Fruit fly (Drosophila melanogaster) whole organism, embryonic: ENCODE data around the gene Kr-h1.

Experiments used
- ATbp ChIP-seq: fragments of 200-800 bp; sonication (Bioruptor generic); optimal IDR thresholded peaks from 2 replicates; lab custom pipeline; 2017; ENCODE audit warnings: missing biosample characterization, mild to moderate bottlenecking, missing genetic modification characterization, missing genetic modification reagents
- CG10543 ChIP-seq: fragments of 200-800 bp; sonication (Bioruptor generic); optimal IDR thresholded peaks from 3 replicates; lab custom pipeline; 2017; ENCODE audit warnings: missing biosample characterization, mild to moderate bottlenecking, missing genetic modification characterization, moderate library complexity
- CG10565 ChIP-seq: fragments of 200-800 bp; sonication (Bioruptor generic); optimal IDR thresholded peaks from 3 replicates; lab custom pipeline; 2016; ENCODE audit warnings: missing biosample characterization, mild to moderate bottlenecking, missing genetic modification characterization
- CG11696 ChIP-seq: fragments of 200-800 bp; sonication (Bioruptor generic); IDR thresholded peaks from 2 replicates; pipeline ENCODE4 v1.3.6; 2022; ENCODE audit warnings: missing biosample characterization, missing genetic modification characterization
- CG12769 ChIP-seq: fragments of 200-800 bp; sonication (Bioruptor generic); optimal IDR thresholded peaks from 2 replicates; lab custom pipeline; 2019; ENCODE audit warnings: missing biosample characterization, mild to moderate bottlenecking, missing genetic modification characterization, moderate library complexity
- CG13123 ChIP-seq: fragments of 200-800 bp; sonication (Bioruptor generic); optimal IDR thresholded peaks from 2 replicates; lab custom pipeline; 2016; ENCODE audit warnings: missing biosample characterization, missing genetic modification characterization
- CG14050 ChIP-seq: fragments of 200-800 bp; sonication (Bioruptor generic); IDR thresholded peaks from 3 replicates; pipeline ENCODE4 v1.3.6; 2022; ENCODE audit warnings: missing biosample characterization, missing genetic modification characterization
- CG15514 ChIP-seq: fragments of 200-800 bp; sonication (Bioruptor generic); optimal IDR thresholded peaks from 3 replicates; lab custom pipeline; 2017; ENCODE audit warnings: missing biosample characterization, missing genetic modification characterization, mild to moderate bottlenecking, moderate library complexity, missing genetic modification reagents
- CG17912 ChIP-seq: fragments of 200-800 bp; sonication (Bioruptor generic); optimal IDR thresholded peaks from 2 replicates; lab custom pipeline; 2018; ENCODE audit warnings: missing biosample characterization, mild to moderate bottlenecking, missing genetic modification characterization
- CG2889 ChIP-seq: fragments of 200-800 bp; sonication (Bioruptor generic); IDR thresholded peaks from 3 replicates; pipeline ENCODE4 v1.3.6; 2022; ENCODE audit warnings: missing biosample characterization, missing genetic modification characterization
- CG31441 ChIP-seq: fragments of 200-800 bp; sonication (Bioruptor generic); IDR thresholded peaks from 2 replicates; pipeline ENCODE4 v1.3.6; 2022; ENCODE audit warnings: missing biosample characterization, missing genetic modification characterization
- CG33213 ChIP-seq: fragments of 200-800 bp; sonication (Bioruptor generic); optimal IDR thresholded peaks from 3 replicates; lab custom pipeline; 2016; ENCODE audit warnings: missing biosample characterization, missing genetic modification characterization
- CG3726 ChIP-seq: fragments of 200-800 bp; sonication (Bioruptor generic); IDR thresholded peaks from 3 replicates; pipeline ENCODE4, ENCODE4 v1.3.6; 2022; ENCODE audit warnings: missing biosample characterization, missing genetic modification characterization
- CG3995 ChIP-seq: fragments of 200-800 bp; sonication (Bioruptor generic); optimal IDR thresholded peaks from 3 replicates; lab custom pipeline; 2016; ENCODE audit warnings: missing biosample characterization, missing genetic modification characterization
- CG5180 ChIP-seq: fragments of 200-800 bp; sonication (Bioruptor generic); optimal IDR thresholded peaks from 3 replicates; lab custom pipeline; 2017; ENCODE audit warnings: missing biosample characterization, missing genetic modification characterization, mild to moderate bottlenecking, moderate library complexity, missing genetic modification reagents
- CG6689 ChIP-seq: fragments of 200-800 bp; sonication (Bioruptor generic); IDR thresholded peaks from 2 replicates; pipeline ENCODE4 v1.3.6; 2022; ENCODE audit warnings: missing biosample characterization, missing genetic modification characterization
- CG7556 ChIP-seq: fragments of 200-800 bp; sonication (Bioruptor generic); optimal IDR thresholded peaks from 2 replicates; lab custom pipeline; 2017; ENCODE audit warnings: missing biosample characterization, mild to moderate bottlenecking, missing genetic modification characterization
- CG8089 ChIP-seq: fragments of 200-800 bp; sonication (Bioruptor generic); optimal IDR thresholded peaks from 3 replicates; lab custom pipeline; 2016; ENCODE audit warnings: missing biosample characterization, missing genetic modification characterization
- CG9215 ChIP-seq: fragments of 200-800 bp; sonication (Bioruptor generic); IDR thresholded peaks from 2 replicates; pipeline ENCODE4 v1.3.6; 2022; ENCODE audit warnings: missing biosample characterization, missing genetic modification characterization
- D19A ChIP-seq: fragments of 200-800 bp; optimal IDR thresholded peaks from 3 replicates; lab custom pipeline; 2019; ENCODE audit warnings: missing biosample characterization, mild to moderate bottlenecking, missing genetic modification characterization, moderate library complexity
- Dip2 ChIP-seq: fragments of 200-800 bp; sonication (Bioruptor generic); IDR thresholded peaks from 2 replicates; pipeline ENCODE4 v1.3.6; 2022; ENCODE audit warnings: missing biosample characterization, missing genetic modification characterization
- Ets65A ChIP-seq: fragments of 200-800 bp; sonication (Bioruptor generic); peaks from one replicate; lab custom pipeline; 2016; ENCODE audit warnings: missing biosample characterization, missing genetic modification characterization
- Fer1 ChIP-seq: fragments of 200-800 bp; sonication (Bioruptor generic); optimal IDR thresholded peaks from 2 replicates; lab custom pipeline; 2017; ENCODE audit warnings: missing biosample characterization, mild to moderate bottlenecking, missing genetic modification characterization
- GATAe ChIP-seq: fragments of 200-800 bp; sonication (Bioruptor generic); conservative IDR thresholded peaks from 2 replicates; pipeline ENCODE4 v1.3.6; 2022; ENCODE audit warnings: missing biosample characterization, missing genetic modification characterization
- HLH4C ChIP-seq: fragments of 200-800 bp; sonication (Bioruptor generic); IDR thresholded peaks from 3 replicates; pipeline ENCODE4 v1.3.6; 2022; ENCODE audit warnings: missing biosample characterization, missing genetic modification characterization; ENCODE audit not compliant: partially characterized antibody
- Hr51 ChIP-seq, 2 experiments: fragments of 200-800 bp; sonication (Bioruptor generic); optimal IDR thresholded peaks; 2 replicates in 1 of 2; 3 replicates in 1 of 2; lab custom pipeline; 2016 to 2018; ENCODE audit warnings: missing biosample characterization in 2 of 2, missing genetic modification characterization in 2 of 2, mild to moderate bottlenecking in 1 of 2, moderate library complexity in 1 of 2
- Lhr ChIP-seq: fragments of 200-800 bp; sonication (Bioruptor generic); optimal IDR thresholded peaks from 3 replicates; lab custom pipeline; 2017; ENCODE audit warnings: mild to moderate bottlenecking, missing biosample characterization, missing genetic modification reagents, missing genetic modification characterization
- Lim3 ChIP-seq: fragments of 200-800 bp; sonication (Bioruptor generic); IDR thresholded peaks from 2 replicates; pipeline ENCODE4 v1.3.6; 2022; ENCODE audit warnings: missing biosample characterization, missing genetic modification characterization
- Myb ChIP-seq: fragments of 200-800 bp; sonication (Bioruptor generic); optimal IDR thresholded peaks from 2 replicates; lab custom pipeline; 2016; ENCODE audit warnings: missing biosample characterization, missing genetic modification characterization
- NFAT ChIP-seq: fragments of 200-800 bp; sonication (Bioruptor generic); IDR thresholded peaks from 2 replicates; pipeline ENCODE4 v1.3.6; 2022; ENCODE audit warnings: missing biosample characterization, missing genetic modification characterization
- Oli ChIP-seq: fragments of 200-800 bp; sonication (Bioruptor generic); optimal IDR thresholded peaks from 2 replicates; lab custom pipeline; 2018; ENCODE audit warnings: missing biosample characterization, mild to moderate bottlenecking, missing genetic modification characterization, moderate library complexity
- Opbp ChIP-seq: fragments of 200-800 bp; sonication (Bioruptor generic); IDR thresholded peaks from 3 replicates; pipeline ENCODE4 v1.3.6; 2022; ENCODE audit warnings: missing biosample characterization, missing genetic modification characterization; ENCODE audit not compliant: partially characterized antibody
- Poxn ChIP-seq: fragments of 200-800 bp; sonication (Bioruptor generic); IDR thresholded peaks from 2 replicates; pipeline ENCODE4 v1.3.6; 2022; ENCODE audit warnings: missing biosample characterization, missing genetic modification characterization
- Sox102F ChIP-seq: fragments of 200-800 bp; sonication (Bioruptor generic); optimal IDR thresholded peaks from 2 replicates; lab custom pipeline; 2018; ENCODE audit warnings: missing biosample characterization, mild to moderate bottlenecking, missing genetic modification characterization, moderate library complexity
- Tbp ChIP-seq: fragments of >200 bp; optimal IDR thresholded peaks from 2 replicates; lab custom pipeline; 2018; ENCODE audit warnings: missing biosample characterization, missing genetic modification characterization
- Xbp1 ChIP-seq: fragments of 200-800 bp; sonication (Bioruptor generic); optimal IDR thresholded peaks from 3 replicates; lab custom pipeline; 2016; ENCODE audit warnings: missing biosample characterization, mild to moderate bottlenecking, missing genetic modification characterization
- ase ChIP-seq: fragments of 200-800 bp; sonication (Bioruptor generic); IDR thresholded peaks from 3 replicates; pipeline ENCODE4 v1.3.6; 2022; ENCODE audit warnings: missing biosample characterization, missing genetic modification characterization
- bigmax ChIP-seq: fragments of 200-800 bp; sonication (Bioruptor generic); optimal IDR thresholded peaks from 2 replicates; lab custom pipeline; 2018; ENCODE audit warnings: missing biosample characterization, mild to moderate bottlenecking, missing genetic modification characterization
- bowl ChIP-seq: fragments of 200-800 bp; sonication (Bioruptor generic); IDR thresholded peaks from 2 replicates; pipeline ENCODE4 v1.3.6; 2022; ENCODE audit warnings: missing biosample characterization, missing genetic modification characterization
- chm ChIP-seq: fragments of 200-800 bp; sonication (Bioruptor generic); IDR thresholded peaks from 2 replicates; pipeline ENCODE4 v1.3.6; 2022; ENCODE audit warnings: missing biosample characterization, missing genetic modification characterization
- crc ChIP-seq: fragments of 200-800 bp; sonication (Bioruptor generic); optimal IDR thresholded peaks from 2 replicates; lab custom pipeline; 2016; ENCODE audit warnings: missing biosample characterization, missing genetic modification characterization
- cwo ChIP-seq: fragments of 200-800 bp; sonication (Bioruptor generic); optimal IDR thresholded peaks from 3 replicates; lab custom pipeline; 2017; ENCODE audit warnings: missing biosample characterization, missing genetic modification characterization, mild to moderate bottlenecking, moderate library complexity, missing genetic modification reagents
- dm ChIP-seq: fragments of 200-800 bp; sonication (Bioruptor generic); optimal IDR thresholded peaks from 3 replicates; lab custom pipeline; 2016; ENCODE audit warnings: missing biosample characterization, missing genetic modification characterization
- ewg ChIP-seq: fragments of 200-800 bp; sonication (Bioruptor generic); optimal IDR thresholded peaks from 3 replicates; lab custom pipeline; 2017; ENCODE audit warnings: mild to moderate bottlenecking, missing biosample characterization, missing genetic modification reagents, missing genetic modification characterization
- jing ChIP-seq: fragments of 200-800 bp; sonication (Bioruptor generic); optimal IDR thresholded peaks from 2 replicates; lab custom pipeline; 2018; ENCODE audit warnings: missing biosample characterization, mild to moderate bottlenecking, missing genetic modification characterization
- mirr ChIP-seq: fragments of 200-800 bp; sonication (Bioruptor generic); optimal IDR thresholded peaks from 3 replicates; lab custom pipeline; 2018; ENCODE audit warnings: missing biosample characterization, mild to moderate bottlenecking, missing genetic modification characterization
- onecut ChIP-seq: fragments of 200-800 bp; sonication (Bioruptor generic); IDR thresholded peaks from 2 replicates; pipeline ENCODE4 v1.3.6; 2022; ENCODE audit warnings: missing biosample characterization, missing genetic modification characterization
- sisA ChIP-seq: fragments of 200-800 bp; sonication (Bioruptor generic); IDR thresholded peaks from 2 replicates; pipeline ENCODE4 v1.3.6; 2022; ENCODE audit warnings: missing biosample characterization, missing genetic modification characterization
- tap ChIP-seq: fragments of 200-800 bp; optimal IDR thresholded peaks from 3 replicates; lab custom pipeline; 2019; ENCODE audit warnings: missing biosample characterization, mild to moderate bottlenecking, missing genetic modification characterization, moderate library complexity

Gene Kr-h1

dm6 chr2L:6062382-6063082, 19.9 kb upstream of the Kr-h1 start, which contains the start of the genes ND-51 and CG13994 (continued):
- TF ChIP-seq ewg (GFP tag; lab: Kevin White, UChicago): peak; percentile 87
- no peak for TF ChIP-seq bigmax (GFP tag; lab: Kevin White, UChicago)
- TF ChIP-seq cwo (GFP tag; lab: Kevin White, UChicago): peak; percentile 70
- TF ChIP-seq Fer1 (GFP tag; lab: Kevin White, UChicago): peak; percentile 79
- peak; percentile 75 for TF ChIP-seq CG17912 (GFP tag; lab: Kevin White, UChicago)
- no peak for TF ChIP-seq Lim3
- TF ChIP-seq Dip2 (GFP tag; lab: Robert Waterston, UW): no peak
- TF ChIP-seq CG10543 (GFP tag; lab: Kevin White, UChicago): peak; percentile 88
- 0 out of 2 replicates have a peak, but pooled peaks have one; percentile 14 for TF ChIP-seq GATAe (GFP tag; lab: Robert Waterston, UW)
- TF ChIP-seq tap: no peak
- peak; percentile 42 for TF ChIP-seq CG5180 (GFP tag; lab: Kevin White, UChicago)
- TF ChIP-seq CG11696 (GFP tag; lab: Robert Waterston, UW): 0 out of 2 replicates have a peak, but pooled peaks have one; percentile 16
- peak; percentile 46 for TF ChIP-seq CG3995 (GFP tag; lab: Kevin White, UChicago)
- TF ChIP-seq dm (GFP tag; lab: Kevin White, UChicago): peak; percentile 70
- peak; percentile 61 for TF ChIP-seq CG7556 (GFP tag; lab: Kevin White, UChicago)
- peak; percentile 63; the same call in 1 of the 2 replicates for TF ChIP-seq bowl (GFP tag; lab: Robert Waterston, UW)
- no peak for TF ChIP-seq Opbp (GFP tag; lab: Robert Waterston, UW)
- no peak for TF ChIP-seq ATbp (GFP tag; lab: Kevin White, UChicago)
- TF ChIP-seq jing: no peak
- peak; percentile 83 for TF ChIP-seq Sox102F
- TF ChIP-seq sisA (GFP tag; lab: Robert Waterston, UW): peak; percentile 86
- TF ChIP-seq CG14050: peak; percentile 64
- peak; percentile 71 for TF ChIP-seq crc
- TF ChIP-seq CG15514 (GFP tag; lab: Kevin White, UChicago): peak; percentile 84
- TF ChIP-seq CG12769: no peak
- peak; percentile 83 for TF ChIP-seq CG2889 (GFP tag; lab: Robert Waterston, UW)
- peak; percentile 68 for TF ChIP-seq Myb (GFP tag; lab: Kevin White, UChicago)
- TF ChIP-seq Xbp1: peak; percentile 91
- peak; percentile 20 for TF ChIP-seq CG10565 (GFP tag; lab: Kevin White, UChicago)
- peak; percentile 77 for TF ChIP-seq CG33213
- TF ChIP-seq D19A (tag; lab: Kevin White, UChicago): peak; percentile 94
- TF ChIP-seq CG6689 (GFP tag; lab: Robert Waterston, UW): peak; percentile 80
- TF ChIP-seq CG3726 (GFP tag; lab: Robert Waterston, UW): no peak
- peak; percentile 69 for TF ChIP-seq CG13123 (GFP tag; lab: Kevin White, UChicago)
- no peak for TF ChIP-seq Tbp (GFP tag; lab: Kevin White, UChicago)
- peak; percentile 85 for TF ChIP-seq NFAT (GFP tag; lab: Robert Waterston, UW)
- peak; percentile 70; the same call in 1 of the 2 replicates for TF ChIP-seq chm (GFP tag; lab: Robert Waterston, UW)
- peak; percentile 71 for TF ChIP-seq mirr (GFP tag; lab: Kevin White, UChicago)
- TF ChIP-seq HLH4C (GFP tag; lab: Robert Waterston, UW): no peak
- TF ChIP-seq CG31441 (GFP tag; lab: Robert Waterston, UW): no peak
- peak; percentile 80 for TF ChIP-seq ase (GFP tag; lab: Robert Waterston, UW)
- TF ChIP-seq onecut: peak; percentile 41; the same call in 1 of the 2 replicates
- TF ChIP-seq Hr51 (GFP tag; optimal IDR thresholded peaks at IDR 0.05; lab: Kevin White, UChicago): peak; percentile 85
- TF ChIP-seq Lhr: peak; percentile 57
- peak; percentile 99 for TF ChIP-seq Ets65A
- peak; percentile 69 for TF ChIP-seq Oli (tag; lab: Kevin White, UChicago)
- peak; percentile 75 for TF ChIP-seq CG9215 (GFP tag; lab: Robert Waterston, UW)
- TF ChIP-seq CG8089 (GFP tag; lab: Kevin White, UChicago): peak; percentile 73
- 0 out of 2 replicates have a peak, but pooled peaks have one; percentile 54 for TF ChIP-seq Poxn (GFP tag; lab: Robert Waterston, UW)
